Fruit fly (Drosophila melanogaster): ENCODE data around the gene bou.

bou gene

dm6 chrX:6994473-6995179, 8.3 kb downstream of the bou start:
- no peak for TF ChIP-seq Jra (GFP tag; optimal IDR thresholded peaks at IDR 0.05)
- TF ChIP-seq GATAd (GFP tag; optimal IDR thresholded peaks at IDR 0.05), result no peak
- TF ChIP-seq CrebA (GFP tag; optimal IDR thresholded peaks at IDR 0.05; ENCODE audit: borderline replicate concordance), result no peak
- no peak for TF ChIP-seq Sp1 (GFP tag; optimal IDR thresholded peaks at IDR 0.05)
- no peak for TF ChIP-seq sv (GFP tag; optimal IDR thresholded peaks at IDR 0.05)
- TF ChIP-seq lola (GFP tag; optimal IDR thresholded peaks at IDR 0.05), result no peak
- TF ChIP-seq dsf (GFP tag; optimal IDR thresholded peaks at IDR 0.05; ENCODE audit: borderline replicate concordance), result no peak
- no peak for TF ChIP-seq Dif (GFP tag; optimal IDR thresholded peaks at IDR 0.05; ENCODE audit: partially characterized antibody)
- no peak for TF ChIP-seq Abd-B (GFP tag; optimal IDR thresholded peaks at IDR 0.05)
- TF ChIP-seq Dfd (GFP tag; optimal IDR thresholded peaks at IDR 0.05), result no peak
- no peak for TF ChIP-seq sage (GFP tag; optimal IDR thresholded peaks at IDR 0.05)
- TF ChIP-seq woc (GFP tag; optimal IDR thresholded peaks at IDR 0.05), result no peak
- TF ChIP-seq Hnf4 (GFP tag; optimal IDR thresholded peaks at IDR 0.05), result no peak
- no peak for TF ChIP-seq CG9705 (GFP tag; optimal IDR thresholded peaks at IDR 0.05)
- no peak for TF ChIP-seq jim (GFP tag; optimal IDR thresholded peaks at IDR 0.05)
- no peak for TF ChIP-seq h (GFP tag; optimal IDR thresholded peaks at IDR 0.05)
- TF ChIP-seq brk (GFP tag; optimal IDR thresholded peaks at IDR 0.05), result no peak
- no peak for TF ChIP-seq dl (GFP tag; optimal IDR thresholded peaks at IDR 0.05; ENCODE audit: insufficient read depth in 1 of 2, partially characterized antibody in 2 of 2)
- no peak for TF ChIP-seq dmrt93B (GFP tag; optimal IDR thresholded peaks at IDR 0.05)
- TF ChIP-seq HLH106 (tag; optimal IDR thresholded peaks at IDR 0.05), result no peak

- TF ChIP-seq psq (GFP tag; optimal IDR thresholded peaks at IDR 0.05), result no peak
- no peak for TF ChIP-seq dmrt93B (GFP tag; optimal IDR thresholded peaks at IDR 0.05)
- TF ChIP-seq OdsH (GFP tag; optimal IDR thresholded peaks at IDR 0.05), result no peak
- no peak for TF ChIP-seq Hr83 (GFP tag; optimal IDR thresholded peaks at IDR 0.05; ENCODE audit: poor library complexity, severe bottlenecking)
- no peak for TF ChIP-seq sv (GFP tag; optimal IDR thresholded peaks at IDR 0.05)
- no peak for TF ChIP-seq ey (GFP tag; optimal IDR thresholded peaks at IDR 0.05)
- TF ChIP-seq br (GFP tag; optimal IDR thresholded peaks at IDR 0.05), result no peak
- no peak for TF ChIP-seq rgr (GFP tag; optimal IDR thresholded peaks at IDR 0.05)
- TF ChIP-seq Rel (GFP tag; optimal IDR thresholded peaks at IDR 0.05), result no peak
- TF ChIP-seq Rel (tag; optimal IDR thresholded peaks at IDR 0.05), result no peak
- no peak for TF ChIP-seq Dif (GFP tag; optimal IDR thresholded peaks at IDR 0.05; ENCODE audit: partially characterized antibody)
- no peak for TF ChIP-seq lola (GFP tag; optimal IDR thresholded peaks at IDR 0.05)
- no peak for TF ChIP-seq N (GFP tag; optimal IDR thresholded peaks at IDR 0.05)
- no peak for TF ChIP-seq dl (GFP tag; optimal IDR thresholded peaks at IDR 0.05; ENCODE audit: insufficient read depth in 1 of 2, partially characterized antibody in 2 of 2)
- no peak for TF ChIP-seq GATAd (GFP tag; optimal IDR thresholded peaks at IDR 0.05)
- TF ChIP-seq woc (GFP tag; optimal IDR thresholded peaks at IDR 0.05), result no peak
- no peak for TF ChIP-seq foxo (GFP tag; optimal IDR thresholded peaks at IDR 0.05)
- TF ChIP-seq Abd-B (GFP tag; optimal IDR thresholded peaks at IDR 0.05), result no peak
- TF ChIP-seq h (GFP tag; optimal IDR thresholded peaks at IDR 0.05), result no peak
- TF ChIP-seq Jra (GFP tag; optimal IDR thresholded peaks at IDR 0.05), result no peak
Observed at dm6 chrX:6995258-6995657, 9.0 kb downstream of the bou start.

dm6 chrX:6996130-6996529, 9.8 kb downstream of the bou start:
- no peak for TF ChIP-seq Rel (GFP tag; optimal IDR thresholded peaks at IDR 0.05)
- TF ChIP-seq Rel (tag; optimal IDR thresholded peaks at IDR 0.05), result peak; percentile 42
- no peak for TF ChIP-seq sv (GFP tag; optimal IDR thresholded peaks at IDR 0.05)

dm6 chrX:6996965-6997652, 10.8 kb downstream of the bou start:
- TF ChIP-seq Mio (GFP tag; optimal IDR thresholded peaks at IDR 0.05), result no peak
- TF ChIP-seq Rel (GFP tag; optimal IDR thresholded peaks at IDR 0.05), result no peak
- no peak for TF ChIP-seq Rel (tag; optimal IDR thresholded peaks at IDR 0.05)
- TF ChIP-seq Abd-B (GFP tag; optimal IDR thresholded peaks at IDR 0.05), result no peak
- TF ChIP-seq dl (GFP tag; optimal IDR thresholded peaks at IDR 0.05; ENCODE audit: insufficient read depth in 1 of 2, partially characterized antibody in 2 of 2), result no peak
- TF ChIP-seq GATAd (GFP tag; optimal IDR thresholded peaks at IDR 0.05), result no peak
- TF ChIP-seq sv (GFP tag; optimal IDR thresholded peaks at IDR 0.05), result no peak
- no peak for TF ChIP-seq CrebA (GFP tag; optimal IDR thresholded peaks at IDR 0.05; ENCODE audit: borderline replicate concordance)
- TF ChIP-seq dsf (GFP tag; optimal IDR thresholded peaks at IDR 0.05; ENCODE audit: borderline replicate concordance), result no peak
- TF ChIP-seq sage (GFP tag; optimal IDR thresholded peaks at IDR 0.05), result no peak
